Worm (Caenorhabditis elegans) whole organism, L4 larva: ENCODE measurements around the gene F17A9.5.

Source experiments
- F49E8.2 ChIP-seq: sonication (generic microtip); optimal IDR thresholded peaks from 2 replicates; lab custom pipeline; 2016; ENCODE audit warnings: missing compliant biosample characterization, mild to moderate bottlenecking, missing genetic modification characterization, borderline replicate concordance
- ZK337.2 ChIP-seq: fragments of 200-800 bp; sonication (Bioruptor generic); IDR thresholded peaks from 2 replicates; pipeline ENCODE4 v1.3.6; 2022; ENCODE audit warnings: missing genetic modification reagents, missing genetic modification characterization, missing compliant biosample characterization
- ZK546.5 ChIP-seq, 2 experiments: sonication (generic microtip); optimal IDR thresholded peaks; 2 replicates each; lab custom pipeline; 2017; ENCODE audit warnings: missing biosample characterization in 2 of 2, missing genetic modification characterization in 2 of 2
- ama-1 ChIP-seq: fragments of 150-350 bp; optimal IDR thresholded peaks from 2 replicates; lab custom pipeline; 2014; ENCODE audit warnings: inconsistent platforms, mixed read lengths
- attf-4 ChIP-seq: sonication (generic microtip); optimal IDR thresholded peaks from 3 replicates; lab custom pipeline; 2017; ENCODE audit warnings: missing biosample characterization, missing genetic modification characterization
- ceh-28 ChIP-seq: fragments of 150-350 bp; optimal IDR thresholded peaks from 2 replicates; lab custom pipeline; 2014; ENCODE audit warnings: missing biosample characterization, missing genetic modification reagents, missing genetic modification characterization
- fos-1 ChIP-seq: fragments of 150-350 bp; optimal IDR thresholded peaks from 2 replicates; lab custom pipeline; 2014; ENCODE audit warnings: missing biosample characterization, missing genetic modification characterization
- lir-3 ChIP-seq: sonication (generic microtip); optimal IDR thresholded peaks from 2 replicates; lab custom pipeline; 2016; ENCODE audit warnings: mild to moderate bottlenecking, missing genetic modification characterization, missing compliant biosample characterization
- nhr-10 ChIP-seq: fragments of 150-350 bp; optimal IDR thresholded peaks from 2 replicates; lab custom pipeline; 2014; ENCODE audit warnings: missing biosample characterization, missing genetic modification characterization
- ztf-7 ChIP-seq: fragments of 150-350 bp; optimal IDR thresholded peaks from 2 replicates; lab custom pipeline; 2014; ENCODE audit warnings: missing biosample characterization, missing genetic modification characterization

DNA sequence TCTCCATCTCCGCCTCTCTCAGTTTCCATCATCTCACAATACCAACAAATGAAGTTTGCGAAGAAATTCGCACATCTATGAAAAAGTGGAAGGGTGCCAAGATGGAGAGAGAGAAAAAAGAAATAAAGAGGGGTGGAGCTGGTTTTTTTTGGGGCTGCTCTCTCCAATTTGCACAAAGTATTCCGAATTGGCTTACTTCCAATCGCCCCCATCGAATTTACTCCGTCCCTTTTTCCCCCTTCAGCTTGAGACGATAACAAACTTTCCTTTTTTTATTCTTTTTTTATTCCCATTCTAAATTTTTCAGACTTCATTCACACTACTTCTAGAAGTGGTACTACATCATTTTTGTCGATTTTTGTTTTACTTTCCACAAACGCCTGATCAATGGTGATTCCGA is 18.3 kb upstream of the F17A9.5 start, which contains the start of gene exp-2:
- TF ChIP-seq ceh-28 (tag; lab: Kevin White, UChicago) (no peak), attf-4 (tag; lab: Kevin White, UChicago) (no peak), nhr-10 (tag; lab: Kevin White, UChicago) (no peak), ama-1 (lab: Kevin White, UChicago) (no peak), F49E8.2 (tag; lab: Kevin White, UChicago) (no peak), ZK337.2 (no peak), ZK546.5 (tag; optimal IDR thresholded peaks at IDR 0.05; lab: Kevin White, UChicago) (no peak), lir-3 (no peak), ztf-7 (tag; lab: Kevin White, UChicago) (no peak), fos-1 (tag; lab: Kevin White, UChicago) (no peak)
